Worm (Caenorhabditis elegans) whole organism, young adult: ENCODE data around the gene F26F12.8.

Experiments
- D2030.7 ChIP-seq: fragments of 200-800 bp; sonication (Bioruptor generic); IDR thresholded peaks from 2 replicates; pipeline ENCODE4 v1.3.6; 2022; ENCODE audit warnings: missing genetic modification reagents, missing genetic modification characterization, missing compliant biosample characterization
- F22D6.2 ChIP-seq: sonication (generic microtip); optimal IDR thresholded peaks from 2 replicates; lab custom pipeline; 2016; ENCODE audit warnings: mild to moderate bottlenecking, missing genetic modification characterization, missing compliant biosample characterization
- F37B4.10 ChIP-seq: fragments of 200-800 bp; sonication (Bioruptor generic); IDR thresholded peaks from 2 replicates; pipeline ENCODE4 v1.3.6; 2022; ENCODE audit warnings: missing genetic modification characterization, missing compliant biosample characterization
- K11D2.4 ChIP-seq: fragments of 200-800 bp; sonication (Bioruptor generic); IDR thresholded peaks from 2 replicates; pipeline ENCODE4 v1.3.6; 2022; ENCODE audit warnings: missing genetic modification reagents, missing genetic modification characterization, missing compliant biosample characterization
- Y56A3A.18 ChIP-seq: fragments of 200-800 bp; sonication (Bioruptor generic); IDR thresholded peaks from 2 replicates; pipeline ENCODE4 v1.3.6; 2022; ENCODE audit warnings: missing genetic modification reagents, missing genetic modification characterization, missing compliant biosample characterization
- Y95B8A.8 ChIP-seq: fragments of 200-800 bp; sonication (Bioruptor generic); IDR thresholded peaks from 2 replicates; pipeline ENCODE4 v1.3.6; 2022; ENCODE audit warnings: missing genetic modification reagents, missing genetic modification characterization, missing compliant biosample characterization
- ZK185.1 ChIP-seq: sonication (generic microtip); optimal IDR thresholded peaks from 2 replicates; lab custom pipeline; 2016; ENCODE audit warnings: mild to moderate bottlenecking, missing genetic modification characterization, missing compliant biosample characterization; ENCODE audit not compliant: poor library complexity, severe bottlenecking
- ama-1 ChIP-seq, 3 experiments: fragments of 150-350 bp in 1 of 3; sonication (generic microtip) in 2 of 3; optimal IDR thresholded peaks; 2 replicates each; lab custom pipeline; 2014 to 2018; ENCODE audit warnings: missing biosample characterization in 2 of 3, missing genetic modification characterization in 2 of 3, missing genetic modification reagents in 2 of 3
- cebp-1 ChIP-seq, 2 experiments: fragments of 200-800 bp in 1 of 2; sonication (Bioruptor generic) in 1 of 2; sonication (generic microtip) in 1 of 2; IDR thresholded peaks in 1 of 2; optimal IDR thresholded peaks in 1 of 2; 2 replicates each; pipeline versions ENCODE4 v1.3.6 to Lab custom; 2017 to 2022; ENCODE audit warnings: missing compliant biosample characterization in 2 of 2, missing genetic modification characterization in 2 of 2, mild to moderate bottlenecking in 1 of 2, missing genetic modification reagents in 1 of 2, moderate library complexity in 1 of 2
- ceh-58 ChIP-seq: fragments of 200-800 bp; sonication (Bioruptor generic); IDR thresholded peaks from 2 replicates; pipeline ENCODE4 v1.3.6; 2022; ENCODE audit warnings: missing genetic modification characterization, missing compliant biosample characterization
- die-1 ChIP-seq: sonication (generic microtip); optimal IDR thresholded peaks from 2 replicates; lab custom pipeline; 2016; ENCODE audit warnings: missing genotype, mild to moderate bottlenecking, missing genetic modification characterization, missing compliant biosample characterization
- dox-1 ChIP-seq: fragments of 200-800 bp; sonication (Bioruptor generic); IDR thresholded peaks from 2 replicates; pipeline ENCODE4 v1.3.6; 2022; ENCODE audit warnings: missing genetic modification reagents, missing genetic modification characterization, missing compliant biosample characterization
- dpff-1 ChIP-seq: sonication (generic microtip); optimal IDR thresholded peaks from 2 replicates; lab custom pipeline; 2017; ENCODE audit warnings: mild to moderate bottlenecking, missing genetic modification characterization, missing compliant biosample characterization
- ekl-4 ChIP-seq: fragments of 200-800 bp; sonication (Bioruptor generic); IDR thresholded peaks from 2 replicates; pipeline ENCODE4 v1.3.6; 2022; ENCODE audit warnings: missing genetic modification reagents, missing genetic modification characterization, missing compliant biosample characterization
- hlh-12 ChIP-seq: sonication (generic microtip); optimal IDR thresholded peaks from 2 replicates; lab custom pipeline; 2016; ENCODE audit warnings: missing genetic modification characterization, missing compliant biosample characterization
- hsf-1 ChIP-seq: fragments of 200-800 bp; sonication (Bioruptor generic); IDR thresholded peaks from 2 replicates; pipeline ENCODE4 v1.3.6; 2022; ENCODE audit warnings: missing genetic modification reagents, missing genetic modification characterization, missing compliant biosample characterization
- lin-26 ChIP-seq: fragments of 200-800 bp; sonication (Bioruptor generic); IDR thresholded peaks from 2 replicates; pipeline ENCODE4 v1.3.6; 2022; ENCODE audit warnings: missing genetic modification reagents, missing genetic modification characterization, missing compliant biosample characterization
- lin-40 ChIP-seq: sonication (generic microtip); optimal IDR thresholded peaks from 2 replicates; lab custom pipeline; 2016; ENCODE audit warnings: missing genetic modification characterization, mild to moderate bottlenecking, missing compliant biosample characterization, missing genotype, missing genetic modification reagents
- lin-54 ChIP-seq: fragments of 200-800 bp; sonication (Bioruptor generic); optimal IDR thresholded peaks from 2 replicates; lab custom pipeline; 2018; ENCODE audit warnings: mild to moderate bottlenecking, missing genetic modification characterization, missing compliant biosample characterization
- lir-1 ChIP-seq: fragments of 200-800 bp; sonication (Bioruptor generic); conservative IDR thresholded peaks from 2 replicates; pipeline ENCODE4 v1.3.6; 2022; ENCODE audit warnings: missing genetic modification reagents, missing genetic modification characterization, missing compliant biosample characterization
- lsl-1 ChIP-seq: fragments of 200-800 bp; sonication (Bioruptor generic); optimal IDR thresholded peaks from 2 replicates; lab custom pipeline; 2018; ENCODE audit warnings: mild to moderate bottlenecking, missing genetic modification characterization, moderate library complexity, missing compliant biosample characterization
- madf-3 ChIP-seq: fragments of 200-800 bp; sonication (Bioruptor generic); IDR thresholded peaks from 2 replicates; pipeline ENCODE4 v1.3.6; 2022; ENCODE audit warnings: missing genetic modification reagents, missing genetic modification characterization, missing compliant biosample characterization
- madf-6 ChIP-seq: fragments of 200-800 bp; sonication (Bioruptor generic); IDR thresholded peaks from 2 replicates; pipeline ENCODE4 v1.3.6; 2022; ENCODE audit warnings: missing genetic modification reagents, missing genetic modification characterization, missing compliant biosample characterization
- mcd-1 ChIP-seq: fragments of 200-800 bp; sonication (Bioruptor generic); IDR thresholded peaks from 2 replicates; pipeline ENCODE4 v1.3.6; 2022; ENCODE audit warnings: missing genetic modification reagents, missing genetic modification characterization, missing compliant biosample characterization
- mel-28 ChIP-seq: sonication (generic microtip); optimal IDR thresholded peaks from 2 replicates; lab custom pipeline; 2016; ENCODE audit warnings: borderline replicate concordance, mild to moderate bottlenecking, missing genetic modification characterization, missing compliant biosample characterization
- mes-4 ChIP-seq: sonication (generic microtip); optimal IDR thresholded peaks from 2 replicates; lab custom pipeline; 2016; ENCODE audit warnings: missing genotype, missing genetic modification characterization, missing compliant biosample characterization
- nfyb-1 ChIP-seq: fragments of 200-800 bp; sonication (Bioruptor generic); IDR thresholded peaks from 2 replicates; pipeline ENCODE4 v1.3.6; 2022; ENCODE audit warnings: missing genetic modification reagents, missing genetic modification characterization, missing compliant biosample characterization
- nhr-120 ChIP-seq: fragments of 200-800 bp; sonication (Bioruptor generic); IDR thresholded peaks from 2 replicates; pipeline ENCODE4 v1.3.6; 2022; ENCODE audit warnings: missing genetic modification characterization, missing compliant biosample characterization
- nhr-90 ChIP-seq: sonication (generic microtip); optimal IDR thresholded peaks from 2 replicates; lab custom pipeline; 2016; ENCODE audit warnings: missing genotype, mild to moderate bottlenecking, missing genetic modification characterization, missing compliant biosample characterization
- sdz-38 ChIP-seq: sonication (generic microtip); optimal IDR thresholded peaks from 2 replicates; lab custom pipeline; 2016; ENCODE audit warnings: missing genotype, missing genetic modification characterization, missing compliant biosample characterization
- snpc-1.3 ChIP-seq: sonication (generic microtip); optimal IDR thresholded peaks from 2 replicates; lab custom pipeline; 2017; ENCODE audit warnings: missing genetic modification characterization, mild to moderate bottlenecking, missing compliant biosample characterization, antibody characterized with exemption, moderate library complexity, missing genotype, missing genetic modification reagents; ENCODE audit not compliant: insufficient read depth
- snpc-4 ChIP-seq, 5 experiments: fragments of 150-350 bp in 1 of 5; sonication (generic microtip) in 4 of 5; optimal IDR thresholded peaks; 2 replicates each; lab custom pipeline; 2014 to 2018; ENCODE audit warnings: missing genetic modification characterization in 5 of 5, missing biosample characterization in 3 of 5, antibody characterized with exemption in 2 of 5, mild to moderate bottlenecking in 2 of 5, missing compliant biosample characterization in 2 of 5, missing genotype in 2 of 5, moderate library complexity in 2 of 5, missing genetic modification reagents in 1 of 5
- somi-1 ChIP-seq: fragments of 200-800 bp; sonication (Bioruptor generic); optimal IDR thresholded peaks from 2 replicates; lab custom pipeline; 2018; ENCODE audit warnings: mild to moderate bottlenecking, missing genetic modification characterization, missing compliant biosample characterization
- tbp1 ChIP-seq: fragments of 200-800 bp; sonication (Bioruptor generic); optimal IDR thresholded peaks from 2 replicates; lab custom pipeline; 2018; ENCODE audit warnings: mild to moderate bottlenecking, missing genetic modification characterization, missing compliant biosample characterization
- tbx-9 ChIP-seq: sonication (generic microtip); optimal IDR thresholded peaks from 2 replicates; lab custom pipeline; 2016; ENCODE audit warnings: borderline replicate concordance, missing genetic modification characterization, inconsistent platforms, missing compliant biosample characterization
- zim-3 ChIP-seq: sonication (generic microtip); optimal IDR thresholded peaks from 2 replicates; lab custom pipeline; 2017; ENCODE audit warnings: mild to moderate bottlenecking, missing genetic modification characterization, moderate library complexity, missing compliant biosample characterization
- ztf-25 ChIP-seq: fragments of 200-800 bp; sonication (Bioruptor generic); IDR thresholded peaks from 2 replicates; pipeline ENCODE4 v1.3.6; 2022; ENCODE audit warnings: missing genetic modification reagents, missing genetic modification characterization, missing compliant biosample characterization
- ztf-26 ChIP-seq: sonication (generic microtip); optimal IDR thresholded peaks from 2 replicates; lab custom pipeline; 2017; ENCODE audit warnings: missing genetic modification characterization, missing compliant biosample characterization
- ztf-3 ChIP-seq: fragments of 200-800 bp; sonication (Bioruptor generic); optimal IDR thresholded peaks from 2 replicates; lab custom pipeline; 2018; ENCODE audit warnings: mild to moderate bottlenecking, missing genetic modification characterization, missing compliant biosample characterization

F26F12.8 gene

DNA sequence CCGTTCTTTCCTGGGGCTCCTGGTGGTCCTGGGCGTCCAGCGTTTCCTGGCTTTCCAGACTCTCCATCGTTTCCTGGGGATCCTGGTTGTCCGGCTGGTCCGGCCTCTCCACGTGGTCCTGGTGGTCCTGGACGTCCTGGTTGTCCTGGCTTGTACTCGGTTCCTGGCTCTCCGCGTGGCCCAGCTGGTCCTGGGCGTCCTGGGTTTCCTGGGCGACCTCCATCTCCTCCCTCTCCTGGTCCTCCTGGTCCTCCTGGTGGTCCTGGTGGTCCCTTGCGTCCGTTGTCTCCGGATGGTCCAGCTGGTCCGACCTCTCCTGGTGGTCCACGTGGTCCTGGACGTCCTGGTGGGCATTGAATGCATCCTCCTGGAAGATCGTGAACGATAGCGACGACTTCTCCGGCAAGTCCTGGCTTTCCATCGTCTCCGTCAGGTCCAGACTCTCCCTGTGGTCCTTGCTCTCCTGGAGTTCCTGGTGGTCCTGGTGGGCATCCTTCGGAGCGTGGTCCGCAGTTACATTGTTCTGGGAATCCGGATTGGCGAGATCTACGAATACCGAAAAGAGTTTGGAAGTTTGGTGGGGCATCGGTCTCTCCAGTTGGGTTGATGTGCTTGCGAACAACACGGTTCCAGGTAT is 26.2 kb downstream of the F26F12.8 start (continued):
- TF ChIP-seq Y56A3A.18 (peak; percentile 10; the same call in 1 of the 2 replicates), ztf-3 (GFP tag; lab: Kevin White, UChicago) (no peak)
- TF ChIP-seq, all 124 proteins: peak for 15

DNA sequence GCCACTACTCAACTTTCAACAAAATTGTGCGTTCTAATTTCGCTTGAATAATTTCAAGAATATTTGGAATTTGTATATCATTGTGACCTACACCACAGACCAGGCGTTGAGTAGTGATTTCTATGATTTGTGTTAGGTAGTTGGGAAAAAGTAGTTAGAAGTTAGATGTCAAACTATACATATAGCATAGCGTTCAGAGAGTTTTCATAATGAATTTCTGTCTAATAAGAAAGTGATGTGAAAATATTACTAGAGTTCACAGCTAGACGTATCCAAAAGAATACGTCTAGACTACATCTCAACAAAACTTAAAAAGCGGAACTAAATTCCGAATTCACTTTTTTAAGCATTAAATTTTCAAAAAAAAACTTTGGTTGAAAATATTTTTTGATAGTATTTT is 26.9 kb downstream of the F26F12.8 start:
- peak; percentile 30 for TF ChIP-seq ZK185.1 (tag; lab: Kevin White, UChicago)
- TF ChIP-seq nfyb-1 (GFP tag; lab: Robert Waterston, UW) = 0 out of 2 replicates have a peak, but pooled peaks have one; percentile 27
- TF ChIP-seq K11D2.4 = no peak
- TF ChIP-seq dpff-1 = no peak
- no peak for TF ChIP-seq dox-1
- TF ChIP-seq F37B4.10 (GFP tag; lab: Robert Waterston, UW) = no peak
- TF ChIP-seq F22D6.2 (tag; lab: Kevin White, UChicago) = no peak
- TF ChIP-seq ama-1 (optimal IDR thresholded peaks at IDR 0.05; lab: Kevin White, UChicago) = no peak
- TF ChIP-seq ama-1 (GFP tag; optimal IDR thresholded peaks at IDR 0.05; lab: Kevin White, UChicago) = no peak
- TF ChIP-seq nhr-90 (tag; lab: Kevin White, UChicago) = no peak
- TF ChIP-seq mel-28 (tag; lab: Kevin White, UChicago) = no peak
- peak; percentile 28 for TF ChIP-seq zim-3 (tag; lab: Kevin White, UChicago)
- TF ChIP-seq snpc-1.3 = no peak
- TF ChIP-seq, all 124 proteins: peak for 3

DNA sequence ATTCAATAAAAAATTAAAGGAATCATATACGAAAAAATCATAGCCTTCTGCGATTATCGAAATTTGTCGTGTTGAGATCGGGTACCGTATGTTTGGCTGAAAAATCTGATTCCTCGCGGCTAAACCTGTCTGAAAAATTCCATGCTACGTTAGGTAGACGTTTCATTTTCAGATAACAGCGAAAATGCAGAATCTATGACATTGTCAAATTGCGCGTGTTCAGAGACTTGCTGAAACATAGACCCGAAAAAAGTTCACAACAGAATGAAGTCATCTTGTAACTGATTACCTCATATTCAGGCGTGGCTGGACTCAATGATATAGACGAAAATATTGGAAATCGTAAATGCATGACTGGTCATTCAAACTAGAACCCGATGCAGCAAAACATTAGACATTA is 28.8 kb downstream of the F26F12.8 start, which contains the start of gene srh-76:
TSS of gene srh-76 (plus strand) at position 301 of the 400 bp plus-strand sequence.
- TF ChIP-seq mes-4 (tag; lab: Kevin White, UChicago) (no peak), somi-1 (GFP tag; lab: Kevin White, UChicago) (no peak), hlh-12 (tag; lab: Kevin White, UChicago) (no peak), lsl-1 (GFP tag; lab: Kevin White, UChicago) (no peak)
- TF ChIP-seq, all 124 proteins: peak for 0

DNA sequence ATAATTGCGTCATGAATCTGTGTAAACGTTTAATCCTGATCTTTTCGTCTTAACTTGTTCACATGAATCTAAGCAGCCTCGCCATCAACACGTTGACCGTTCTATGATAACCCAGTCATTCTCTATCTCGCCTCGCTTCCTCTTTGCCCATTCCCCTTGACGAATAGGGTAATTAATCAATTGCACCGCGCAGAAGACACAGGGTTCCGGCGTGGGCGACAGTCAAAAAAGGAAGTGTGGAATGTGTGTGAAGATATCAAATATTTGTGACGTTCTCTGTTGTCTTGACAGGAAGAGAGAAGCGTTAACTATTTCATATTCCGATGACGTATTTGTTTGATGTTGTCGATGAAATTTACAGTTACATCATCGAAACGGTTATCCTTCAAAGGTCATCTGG is 29.5 kb downstream of the F26F12.8 start:
- TF ChIP-seq Y95B8A.8 (GFP tag; lab: Robert Waterston, UW) (no peak), die-1 (peak; percentile 39), mcd-1 (0 out of 2 replicates have a peak, but pooled peaks have one; percentile 13), madf-3 (GFP tag; lab: Robert Waterston, UW) (0 out of 2 replicates have a peak, but pooled peaks have one; percentile 38), cebp-1 (GFP tag; IDR thresholded peaks at IDR 0.05; lab: Robert Waterston, UW) (no peak), cebp-1 (tag; optimal IDR thresholded peaks at IDR 0.05; lab: Kevin White, UChicago) (peak; percentile 29), madf-6 (peak; percentile 58), lir-1 (GFP tag; lab: Robert Waterston, UW) (no peak), sdz-38 (tag; lab: Kevin White, UChicago) (no peak), tbp1 (GFP tag; lab: Kevin White, UChicago) (peak; percentile 27), ztf-3 (GFP tag; lab: Kevin White, UChicago) (no peak), hsf-1 (GFP tag; lab: Robert Waterston, UW) (0 out of 2 replicates have a peak, but pooled peaks have one; percentile 10), lin-54 (peak; percentile 15), F22D6.2 (tag; lab: Kevin White, UChicago) (peak; percentile 13), ztf-26 (tag; lab: Kevin White, UChicago) (peak; percentile 0), nfyb-1 (GFP tag; lab: Robert Waterston, UW) (peak; percentile 55; the same call in 1 of the 2 replicates), ekl-4 (GFP tag; lab: Robert Waterston, UW) (peak; percentile 62; the same call in 1 of the 2 replicates), ceh-58 (GFP tag; lab: Robert Waterston, UW) (0 out of 2 replicates have a peak, but pooled peaks have one; percentile 18), D2030.7 (GFP tag; lab: Robert Waterston, UW) (0 out of 2 replicates have a peak, but pooled peaks have one; percentile 15), tbx-9 (tag; lab: Kevin White, UChicago) (no peak), nhr-120 (GFP tag; lab: Robert Waterston, UW) (no peak), snpc-4 (GFP tag; optimal IDR thresholded peaks at IDR 0.05; lab: Kevin White, UChicago) (no peak), snpc-4 (tag; optimal IDR thresholded peaks at IDR 0.05; lab: Kevin White, UChicago) (peak in 1 of 4 experiments; percentile 5), ztf-25 (GFP tag; lab: Robert Waterston, UW) (no peak), somi-1 (GFP tag; lab: Kevin White, UChicago) (peak; percentile 67), lin-40 (tag; lab: Kevin White, UChicago) (peak; percentile 27), lin-26 (GFP tag; lab: Robert Waterston, UW) (peak; percentile 50; the same call in 1 of the 2 replicates), ama-1 (optimal IDR thresholded peaks at IDR 0.05; lab: Kevin White, UChicago) (no peak), ama-1 (GFP tag; optimal IDR thresholded peaks at IDR 0.05; lab: Kevin White, UChicago) (peak in 1 of 2 experiments; percentile 56)
